Worm (Caenorhabditis elegans) whole organism, L2 larva: ENCODE measurements around the gene irld-64.

Experiments used
- ama-1 ChIP-seq: fragments of 150-350 bp; optimal IDR thresholded peaks from 2 replicates; lab custom pipeline; 2018; ENCODE audit warnings: inconsistent platforms
- egl-27 ChIP-seq: sonication (generic microtip); optimal IDR thresholded peaks from 3 replicates; lab custom pipeline; 2017; ENCODE audit warnings: missing biosample characterization, missing genetic modification reagents, missing genetic modification characterization
- elt-3 ChIP-seq: sonication (generic microtip); optimal IDR thresholded peaks from 2 replicates; lab custom pipeline; 2017; ENCODE audit warnings: missing biosample characterization, missing genetic modification characterization
- lin-39 ChIP-seq: fragments of 150-350 bp; optimal IDR thresholded peaks from 2 replicates; lab custom pipeline; 2014; ENCODE audit warnings: missing biosample characterization, missing genetic modification reagents, missing genetic modification characterization
- mdl-1 ChIP-seq, 2 experiments: fragments of 150-350 bp in 1 of 2; sonication (generic microtip) in 1 of 2; optimal IDR thresholded peaks; 2 replicates each; lab custom pipeline; 2017; ENCODE audit warnings: missing biosample characterization in 2 of 2, missing genetic modification characterization in 2 of 2
- nhr-11 ChIP-seq: fragments of 150-350 bp; optimal IDR thresholded peaks from 2 replicates; lab custom pipeline; 2014; ENCODE audit warnings: missing biosample characterization, missing genetic modification characterization
- nhr-12 ChIP-seq: fragments of 150-350 bp; optimal IDR thresholded peaks from 2 replicates; lab custom pipeline; 2014; ENCODE audit warnings: missing biosample characterization, missing genetic modification characterization
- nhr-237 ChIP-seq: fragments of 150-350 bp; optimal IDR thresholded peaks from 2 replicates; lab custom pipeline; 2014; ENCODE audit warnings: missing biosample characterization, missing genetic modification characterization
- nhr-77 ChIP-seq: fragments of 150-350 bp; optimal IDR thresholded peaks from 2 replicates; lab custom pipeline; 2014; ENCODE audit warnings: missing biosample characterization, missing genetic modification characterization
- snpc-4 ChIP-seq: fragments of 150-350 bp; optimal IDR thresholded peaks from 2 replicates; lab custom pipeline; 2014; ENCODE audit warnings: missing biosample characterization, missing genetic modification characterization
- unc-62 ChIP-seq: fragments of 150-350 bp; optimal IDR thresholded peaks from 2 replicates; lab custom pipeline; 2014; ENCODE audit warnings: missing biosample characterization, missing genetic modification reagents, missing genetic modification characterization

DNA sequence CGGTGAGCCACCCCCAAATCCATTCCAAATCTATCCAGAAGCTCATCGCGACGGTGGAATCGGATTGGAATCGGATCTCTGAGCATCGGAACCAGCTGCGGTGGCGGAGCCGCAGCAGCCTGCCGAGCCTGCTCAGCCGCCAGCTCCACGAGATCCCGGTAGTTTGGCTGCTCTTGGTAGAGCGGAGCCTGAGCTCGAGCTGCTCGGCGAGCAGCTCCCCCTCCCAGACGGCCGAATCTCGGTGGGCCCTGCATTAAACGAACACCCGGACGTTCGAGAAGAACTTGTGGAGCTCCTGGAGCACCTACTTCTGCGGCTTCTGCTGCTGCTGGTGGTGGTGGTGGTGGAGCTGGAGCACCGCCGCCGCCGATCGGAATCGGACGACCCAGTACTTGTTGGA, 26.7 kb downstream of the irld-64 start:
- TF ChIP-seq lin-39: no peak
- TF ChIP-seq nhr-77 (tag; lab: Kevin White, UChicago): no peak
- no peak for TF ChIP-seq unc-62 (GFP tag; lab: Kevin White, UChicago)
- no peak for TF ChIP-seq nhr-237 (tag; lab: Kevin White, UChicago)
- TF ChIP-seq mdl-1 (tag; optimal IDR thresholded peaks at IDR 0.05; lab: Kevin White, UChicago): no peak
- no peak for TF ChIP-seq snpc-4 (tag; lab: Kevin White, UChicago)
- TF ChIP-seq ama-1: no peak
- TF ChIP-seq nhr-11: no peak
- no peak for TF ChIP-seq elt-3 (tag; lab: Kevin White, UChicago)
- no peak for TF ChIP-seq nhr-12 (tag; lab: Kevin White, UChicago)
- no peak for TF ChIP-seq egl-27 (tag; lab: Kevin White, UChicago)
